Worm (Caenorhabditis elegans) whole organism, early embryonic: Measurements from ENCODE around the gene T09F3.7.

Experiments
- B0310.2 ChIP-seq: sonication (generic microtip); optimal IDR thresholded peaks from 2 replicates; lab custom pipeline; 2016; ENCODE audit warnings: mild to moderate bottlenecking, missing genetic modification characterization, missing compliant biosample characterization
- F13C5.2 ChIP-seq: sonication (generic microtip); optimal IDR thresholded peaks from 2 replicates; lab custom pipeline; 2017; ENCODE audit warnings: mild to moderate bottlenecking, missing genetic modification characterization, inconsistent platforms, missing compliant biosample characterization
- aly-1 ChIP-seq: sonication (generic microtip); optimal IDR thresholded peaks from 2 replicates; lab custom pipeline; 2016; ENCODE audit warnings: missing genetic modification characterization, missing compliant biosample characterization
- ama-1 ChIP-seq: fragments of 150-350 bp; optimal IDR thresholded peaks from 2 replicates; lab custom pipeline; 2014
- ceh-13 ChIP-seq: fragments of 200-800 bp; sonication (Bioruptor generic); optimal IDR thresholded peaks from 2 replicates; lab custom pipeline; 2018; ENCODE audit warnings: mild to moderate bottlenecking, missing genetic modification characterization, missing compliant biosample characterization
- ceh-36 ChIP-seq: sonication (generic microtip); optimal IDR thresholded peaks from 2 replicates; lab custom pipeline; 2016; ENCODE audit warnings: missing genetic modification characterization, inconsistent platforms, missing compliant biosample characterization
- ets-7 ChIP-seq: sonication (generic microtip); optimal IDR thresholded peaks from 2 replicates; lab custom pipeline; 2016; ENCODE audit warnings: missing genotype, missing genetic modification characterization, missing compliant biosample characterization
- flt-1 ChIP-seq: fragments of 200-800 bp; sonication (Bioruptor generic); IDR thresholded peaks from 2 replicates; pipeline ENCODE4 v1.3.6; 2022; ENCODE audit warnings: missing genetic modification characterization, missing compliant biosample characterization
- hmbx-1 ChIP-seq: sonication (generic microtip); optimal IDR thresholded peaks from 2 replicates; lab custom pipeline; 2016; ENCODE audit warnings: mild to moderate bottlenecking, missing genetic modification characterization, missing compliant biosample characterization
- hmg-4 ChIP-seq: fragments of 200-800 bp; sonication (Bioruptor generic); optimal IDR thresholded peaks from 2 replicates; lab custom pipeline; 2018; ENCODE audit warnings: mild to moderate bottlenecking, missing genetic modification characterization, missing compliant biosample characterization
- hnd-1 ChIP-seq: sonication (generic microtip); optimal IDR thresholded peaks from 2 replicates; lab custom pipeline; 2016; ENCODE audit warnings: missing genetic modification characterization, missing compliant biosample characterization
- pes-1 ChIP-seq: fragments of 200-800 bp; sonication (Bioruptor generic); IDR thresholded peaks from 2 replicates; pipeline ENCODE4 v1.3.6; 2022; ENCODE audit warnings: missing genetic modification reagents, missing genetic modification characterization, missing compliant biosample characterization
- scrt-1 ChIP-seq: fragments of 200-800 bp; sonication (Bioruptor generic); IDR thresholded peaks from 2 replicates; pipeline ENCODE4 v1.3.6; 2022; ENCODE audit warnings: missing genetic modification characterization, missing compliant biosample characterization
- sea-1 ChIP-seq: fragments of 200-800 bp; sonication (Bioruptor generic); conservative IDR thresholded peaks from 2 replicates; pipeline ENCODE4 v1.3.6; 2022; ENCODE audit warnings: missing genetic modification characterization, missing compliant biosample characterization
- tbx-11 ChIP-seq: fragments of 200-800 bp; sonication (Bioruptor generic); IDR thresholded peaks from 2 replicates; pipeline ENCODE4 v1.3.6; 2022; ENCODE audit warnings: missing genetic modification characterization, missing compliant biosample characterization
- tbx-37 ChIP-seq: fragments of 200-800 bp; sonication (Bioruptor generic); conservative IDR thresholded peaks from 2 replicates; pipeline ENCODE4 v1.3.6; 2022; ENCODE audit warnings: missing genetic modification reagents, missing genetic modification characterization, missing compliant biosample characterization
- tra-4 ChIP-seq: sonication (generic microtip); optimal IDR thresholded peaks from 2 replicates; lab custom pipeline; 2017; ENCODE audit warnings: missing genetic modification characterization, missing compliant biosample characterization

T09F3.7 gene

DNA sequence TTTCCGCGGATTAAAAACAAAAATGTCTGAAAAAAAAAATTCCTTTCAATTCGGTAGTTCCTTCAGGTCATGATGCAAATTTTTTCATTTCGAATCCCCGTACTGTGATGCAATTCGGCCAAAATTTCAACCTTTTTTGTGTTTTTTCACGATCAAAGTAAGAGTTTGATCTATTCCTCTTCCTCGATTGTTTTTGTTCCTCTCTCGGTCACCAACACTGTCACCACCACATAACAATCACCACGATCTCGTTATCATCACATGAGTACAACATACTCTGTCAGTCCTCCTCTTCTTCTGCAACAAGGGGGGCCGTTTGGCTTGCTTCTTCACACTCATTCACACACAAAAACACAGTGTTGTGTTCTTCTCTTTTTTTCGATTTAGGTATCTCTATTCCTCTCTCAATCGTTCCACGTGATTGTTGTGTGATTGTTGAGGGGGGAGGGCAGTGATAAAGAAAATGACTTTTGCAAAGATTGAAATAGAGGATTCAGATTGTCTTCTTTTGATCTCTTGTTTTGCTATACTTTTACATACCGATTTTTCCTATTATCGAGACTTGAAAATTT, 632 bp upstream of the T09F3.7 start:
- TF ChIP-seq scrt-1 (no peak), hmg-4 (GFP tag; lab: Kevin White, UChicago) (no peak)

- TF ChIP-seq tbx-37 (GFP tag; lab: Robert Waterston, UW): no peak
- TF ChIP-seq ama-1 (lab: Kevin White, UChicago): no peak
- no peak for TF ChIP-seq hmbx-1 (tag; lab: Kevin White, UChicago)
- TF ChIP-seq ceh-13: no peak
- TF ChIP-seq F13C5.2 (tag; lab: Kevin White, UChicago): no peak
- TF ChIP-seq tbx-11 (GFP tag; lab: Robert Waterston, UW): no peak
- no peak for TF ChIP-seq hnd-1 (tag; lab: Kevin White, UChicago)
- no peak for TF ChIP-seq aly-1 (tag; lab: Kevin White, UChicago)
- no peak for TF ChIP-seq sea-1 (GFP tag; lab: Robert Waterston, UW)
- TF ChIP-seq pes-1 (GFP tag; lab: Robert Waterston, UW): no peak
- TF ChIP-seq B0310.2 (tag; lab: Kevin White, UChicago): no peak
- no peak for TF ChIP-seq hmg-4 (GFP tag; lab: Kevin White, UChicago)
- no peak for TF ChIP-seq scrt-1
These were observed 2.6 kb downstream of the T09F3.7 start, which contains the start of gene gpd-1 for ce11 chrII:10393282-10394179. TSS of gene gpd-1 (plus strand) at chrII:10394129.

ce11 chrII:10395303-10395757, 4.4 kb downstream of the T09F3.7 start, which contains the start of gene T09F3.4:
TSS of gene T09F3.4 (plus strand) at chrII:10395707.
- TF ChIP-seq tbx-37 (GFP tag; lab: Robert Waterston, UW) (peak; percentile 37; the same call in 1 of the 2 replicates), tbx-11 (GFP tag; lab: Robert Waterston, UW) (no peak), ceh-36 (tag; lab: Kevin White, UChicago) (no peak)

DNA sequence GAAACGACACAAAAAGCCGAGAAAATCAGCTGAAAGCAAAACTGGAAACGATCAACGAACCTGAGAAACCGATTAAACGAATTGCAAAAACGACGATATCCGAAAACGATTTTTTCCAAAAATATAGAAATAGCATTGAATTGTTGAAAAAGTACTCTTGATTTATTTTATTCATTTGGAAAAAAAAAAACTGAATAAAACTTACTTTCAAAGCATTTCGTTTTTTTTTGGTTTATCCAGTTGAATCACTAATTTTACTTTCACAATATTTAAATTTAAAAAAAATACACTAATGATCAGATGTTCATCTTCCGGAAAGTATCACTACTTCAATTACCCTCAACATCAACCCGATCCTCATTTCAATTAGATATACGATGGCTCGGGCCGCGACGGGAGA, 5.6 kb downstream of the T09F3.7 start, which contains the start of gene T09F3.5:
Gene T09F3.5 (plus strand): TSS at position 301 of the 400 bp plus-strand sequence.
- TF ChIP-seq tbx-37 (GFP tag; lab: Robert Waterston, UW): no peak
- TF ChIP-seq tra-4 (tag; lab: Kevin White, UChicago): no peak
- TF ChIP-seq sea-1 (GFP tag; lab: Robert Waterston, UW): no peak
- TF ChIP-seq hnd-1 (tag; lab: Kevin White, UChicago): no peak
- no peak for TF ChIP-seq flt-1 (GFP tag; lab: Robert Waterston, UW)
- TF ChIP-seq hmg-4 (GFP tag; lab: Kevin White, UChicago): no peak
- TF ChIP-seq ceh-13: no peak
- no peak for TF ChIP-seq B0310.2 (tag; lab: Kevin White, UChicago)

ce11 chrII:10402991-10403390, 12.0 kb downstream of the T09F3.7 start:
- TF ChIP-seq F13C5.2 (tag; lab: Kevin White, UChicago): no peak
- no peak for TF ChIP-seq hmbx-1 (tag; lab: Kevin White, UChicago)
- TF ChIP-seq pes-1 (GFP tag; lab: Robert Waterston, UW): no peak
- no peak for TF ChIP-seq aly-1 (tag; lab: Kevin White, UChicago)
- no peak for TF ChIP-seq hmg-4 (GFP tag; lab: Kevin White, UChicago)
- no peak for TF ChIP-seq tbx-11 (GFP tag; lab: Robert Waterston, UW)
- no peak for TF ChIP-seq ceh-36 (tag; lab: Kevin White, UChicago)
- no peak for TF ChIP-seq ama-1 (lab: Kevin White, UChicago)
- TF ChIP-seq tbx-37 (GFP tag; lab: Robert Waterston, UW): no peak
- TF ChIP-seq hnd-1 (tag; lab: Kevin White, UChicago): no peak
- TF ChIP-seq ceh-13: no peak
- TF ChIP-seq flt-1 (GFP tag; lab: Robert Waterston, UW): no peak
- no peak for TF ChIP-seq ets-7 (tag; lab: Kevin White, UChicago)
- TF ChIP-seq sea-1 (GFP tag; lab: Robert Waterston, UW): no peak
- TF ChIP-seq tra-4 (tag; lab: Kevin White, UChicago): no peak
- no peak for TF ChIP-seq scrt-1
- TF ChIP-seq B0310.2 (tag; lab: Kevin White, UChicago): no peak

DNA sequence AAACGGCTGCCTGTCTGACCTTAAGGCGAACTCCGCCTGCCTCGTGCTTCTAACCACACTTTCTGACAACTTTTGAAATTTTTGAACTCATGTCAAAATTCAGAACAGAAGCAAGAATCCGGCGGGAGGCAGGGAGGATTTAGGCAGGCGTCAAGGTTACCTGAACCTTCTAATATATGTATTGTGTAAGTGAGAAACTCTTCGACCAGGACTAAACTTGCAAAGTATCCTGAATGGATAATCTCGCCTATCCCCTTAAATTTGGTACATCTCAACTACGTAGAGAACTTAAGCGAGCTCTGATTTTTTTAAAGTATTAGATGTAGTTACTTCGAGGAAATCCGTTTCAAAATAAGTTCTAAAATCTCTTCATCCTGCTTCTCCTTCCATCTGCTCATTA, 20.0 kb downstream of the T09F3.7 start, which contains the start of gene E04D5.5:
Gene E04D5.5 (plus strand): TSS at position 301 of the 400 bp plus-strand sequence.
- TF ChIP-seq F13C5.2 (tag; lab: Kevin White, UChicago) (no peak), ceh-13 (no peak), hnd-1 (tag; lab: Kevin White, UChicago) (no peak), hmbx-1 (tag; lab: Kevin White, UChicago) (no peak), tbx-11 (GFP tag; lab: Robert Waterston, UW) (no peak), tbx-37 (GFP tag; lab: Robert Waterston, UW) (no peak), flt-1 (GFP tag; lab: Robert Waterston, UW) (no peak), hmg-4 (GFP tag; lab: Kevin White, UChicago) (no peak), tra-4 (tag; lab: Kevin White, UChicago) (no peak), B0310.2 (tag; lab: Kevin White, UChicago) (no peak), ets-7 (tag; lab: Kevin White, UChicago) (no peak), aly-1 (tag; lab: Kevin White, UChicago) (no peak), ceh-36 (tag; lab: Kevin White, UChicago) (no peak), pes-1 (GFP tag; lab: Robert Waterston, UW) (no peak), scrt-1 (no peak), sea-1 (GFP tag; lab: Robert Waterston, UW) (no peak)
